Worm (Caenorhabditis elegans): ENCODE results near the gene T05A7.11.

ce11 chrII:4673670-4674069 is 8.4 kb upstream of the T05A7.11 start:
- TF ChIP-seq ama-1 (optimal IDR thresholded peaks at IDR 0.05) (no peak), flt-1 (GFP tag; IDR thresholded peaks at IDR 0.05) (no peak), hnd-1 (tag; optimal IDR thresholded peaks at IDR 0.05) (no peak), tra-4 (tag; optimal IDR thresholded peaks at IDR 0.05) (no peak)
